Fruit fly (Drosophila melanogaster) whole organism, embryonic: ENCODE results near the gene CG8892.
A peak's percentile ranks its signal among the peaks of the same experiment; 100 is the strongest.

Experiments
- Awh ChIP-seq: fragments of 200-800 bp; sonication (Bioruptor generic); IDR thresholded peaks from 2 replicates; pipeline ENCODE4, ENCODE4 v1.3.6; 2022; ENCODE audit warnings: missing biosample characterization, missing genetic modification characterization
- CG12071 ChIP-seq: fragments of 200-800 bp; sonication (Bioruptor generic); optimal IDR thresholded peaks from 3 replicates; lab custom pipeline; 2018; ENCODE audit warnings: missing biosample characterization, mild to moderate bottlenecking, missing genetic modification characterization
- CG14050 ChIP-seq: fragments of 200-800 bp; sonication (Bioruptor generic); IDR thresholded peaks from 3 replicates; pipeline ENCODE4 v1.3.6; 2022; ENCODE audit warnings: missing biosample characterization, missing genetic modification characterization
- CG14667 ChIP-seq: fragments of 200-800 bp; sonication (Bioruptor generic); IDR thresholded peaks from 2 replicates; pipeline ENCODE4 v1.3.6; 2022; ENCODE audit warnings: missing biosample characterization, missing genetic modification characterization
- CG14965 ChIP-seq: fragments of 200-800 bp; sonication (Bioruptor generic); optimal IDR thresholded peaks from 2 replicates; lab custom pipeline; 2016; ENCODE audit warnings: missing biosample characterization, missing genetic modification characterization, borderline replicate concordance
- CG15269 ChIP-seq: fragments of 200-800 bp; sonication (Bioruptor generic); optimal IDR thresholded peaks from 2 replicates; lab custom pipeline; 2018; ENCODE audit warnings: missing biosample characterization, mild to moderate bottlenecking, missing genetic modification characterization, moderate library complexity
- CG1529 ChIP-seq: fragments of 200-800 bp; sonication (Bioruptor generic); optimal IDR thresholded peaks from 3 replicates; lab custom pipeline; 2018; ENCODE audit warnings: missing biosample characterization, missing genetic modification characterization
- CG15514 ChIP-seq: fragments of 200-800 bp; sonication (Bioruptor generic); optimal IDR thresholded peaks from 3 replicates; lab custom pipeline; 2017; ENCODE audit warnings: missing biosample characterization, missing genetic modification characterization, mild to moderate bottlenecking, moderate library complexity, missing genetic modification reagents
- CG18599 ChIP-seq: fragments of 200-800 bp; sonication (Bioruptor generic); optimal IDR thresholded peaks from 3 replicates; lab custom pipeline; 2017; ENCODE audit warnings: missing biosample characterization, missing genetic modification characterization, mild to moderate bottlenecking, moderate library complexity, missing genetic modification reagents
- CG2875 ChIP-seq: fragments of 200-800 bp; sonication (Bioruptor generic); optimal IDR thresholded peaks from 2 replicates; lab custom pipeline; 2017; ENCODE audit warnings: missing biosample characterization, mild to moderate bottlenecking, missing genetic modification characterization, missing genetic modification reagents
- CG34376 ChIP-seq: fragments of 200-800 bp; sonication (Bioruptor generic); optimal IDR thresholded peaks from 2 replicates; lab custom pipeline; 2018; ENCODE audit warnings: missing biosample characterization, mild to moderate bottlenecking, missing genetic modification characterization
- CG42726 ChIP-seq: fragments of 200-800 bp; sonication (Bioruptor generic); IDR thresholded peaks from 2 replicates; pipeline ENCODE4 v1.3.6; 2022; ENCODE audit warnings: missing biosample characterization, missing genetic modification characterization; ENCODE audit not compliant: partially characterized antibody
- CG6813 ChIP-seq: fragments of 200-800 bp; sonication (Bioruptor generic); optimal IDR thresholded peaks from 2 replicates; lab custom pipeline; 2017; ENCODE audit warnings: missing biosample characterization, missing genetic modification characterization, mild to moderate bottlenecking, moderate library complexity, missing genetic modification reagents
- Dek ChIP-seq: fragments of 200-800 bp; sonication (Bioruptor generic); optimal IDR thresholded peaks from 3 replicates; lab custom pipeline; 2019; ENCODE audit warnings: missing biosample characterization, mild to moderate bottlenecking, missing genetic modification characterization, moderate library complexity
- Drgx ChIP-seq: fragments of 200-800 bp; sonication (Bioruptor generic); IDR thresholded peaks from 2 replicates; pipeline ENCODE4 v1.3.6; 2022; ENCODE audit warnings: missing biosample characterization, missing genetic modification characterization
- E2f1 ChIP-seq: fragments of 200-800 bp; sonication (Bioruptor generic); IDR thresholded peaks from 2 replicates; pipeline ENCODE4 v1.3.6; 2022; ENCODE audit warnings: missing biosample characterization, missing genetic modification characterization
- Fer3 ChIP-seq: fragments of 200-800 bp; sonication (Bioruptor generic); optimal IDR thresholded peaks from 2 replicates; lab custom pipeline; 2018; ENCODE audit warnings: missing biosample characterization, mild to moderate bottlenecking, missing genetic modification characterization, moderate library complexity
- GATAe ChIP-seq: fragments of 200-800 bp; sonication (Bioruptor generic); conservative IDR thresholded peaks from 2 replicates; pipeline ENCODE4 v1.3.6; 2022; ENCODE audit warnings: missing biosample characterization, missing genetic modification characterization
- HHEX ChIP-seq: fragments of 200-800 bp; sonication (Bioruptor generic); optimal IDR thresholded peaks from 3 replicates; lab custom pipeline; 2017; ENCODE audit warnings: missing biosample characterization, mild to moderate bottlenecking, missing genetic modification characterization, missing genetic modification reagents
- Hmr ChIP-seq: fragments of 200-800 bp; sonication (Bioruptor generic); optimal IDR thresholded peaks from 3 replicates; lab custom pipeline; 2017; ENCODE audit warnings: mild to moderate bottlenecking, missing biosample characterization, missing genetic modification reagents, missing genetic modification characterization
- Meics ChIP-seq: fragments of 200-800 bp; sonication (Bioruptor generic); optimal IDR thresholded peaks from 2 replicates; lab custom pipeline; 2017; ENCODE audit warnings: missing biosample characterization, mild to moderate bottlenecking, missing genetic modification characterization
- Myb ChIP-seq: fragments of 200-800 bp; sonication (Bioruptor generic); optimal IDR thresholded peaks from 2 replicates; lab custom pipeline; 2016; ENCODE audit warnings: missing biosample characterization, missing genetic modification characterization
- Nf-YA ChIP-seq: fragments of 200-800 bp; sonication (Bioruptor generic); IDR thresholded peaks from 2 replicates; pipeline ENCODE4 v1.3.6; 2022; ENCODE audit warnings: missing biosample characterization, missing genetic modification characterization
- Oli ChIP-seq: fragments of 200-800 bp; sonication (Bioruptor generic); optimal IDR thresholded peaks from 2 replicates; lab custom pipeline; 2018; ENCODE audit warnings: missing biosample characterization, mild to moderate bottlenecking, missing genetic modification characterization, moderate library complexity
- Sin3A ChIP-seq: fragments of >200 bp; optimal IDR thresholded peaks from 2 replicates; lab custom pipeline; 2018
- Ssrp ChIP-seq: fragments of 200-800 bp; sonication (Bioruptor generic); optimal IDR thresholded peaks from 2 replicates; lab custom pipeline; 2018; ENCODE audit warnings: missing biosample characterization, mild to moderate bottlenecking, missing genetic modification characterization, moderate library complexity
- Usf ChIP-seq: fragments of 200-800 bp; sonication (Bioruptor generic); optimal IDR thresholded peaks from 2 replicates; lab custom pipeline; 2017; ENCODE audit warnings: missing genotype, missing biosample characterization, missing genetic modification characterization
- YL-1 ChIP-seq: fragments of 200-800 bp; sonication (Bioruptor generic); optimal IDR thresholded peaks from 3 replicates; lab custom pipeline; 2017; ENCODE audit warnings: missing biosample characterization, mild to moderate bottlenecking, missing genetic modification characterization
- al ChIP-seq: fragments of 200-800 bp; sonication (Bioruptor generic); IDR thresholded peaks from 2 replicates; pipeline ENCODE4 v1.3.6; 2022; ENCODE audit warnings: missing biosample characterization, missing genetic modification characterization
- aop ChIP-seq: fragments of 200-800 bp; sonication (Bioruptor generic); IDR thresholded peaks from 2 replicates; pipeline ENCODE4 v1.3.6; 2022; ENCODE audit warnings: missing biosample characterization, missing genetic modification characterization
- ara ChIP-seq: fragments of 200-800 bp; sonication (Bioruptor generic); IDR thresholded peaks from 2 replicates; pipeline ENCODE4 v1.3.6; 2022; ENCODE audit warnings: missing biosample characterization, missing genetic modification characterization
- chif ChIP-seq, 2 experiments: fragments of 200-800 bp; sonication (Bioruptor generic); optimal IDR thresholded peaks; 3 replicates each; lab custom pipeline; 2016; ENCODE audit warnings: missing biosample characterization in 2 of 2, missing genetic modification characterization in 2 of 2
- chinmo ChIP-seq: fragments of 200-800 bp; sonication (Bioruptor generic); IDR thresholded peaks from 4 replicates; pipeline ENCODE4 v1.3.6; 2022; ENCODE audit warnings: missing biosample characterization, missing genetic modification characterization; ENCODE audit not compliant: partially characterized antibody
- dimm ChIP-seq: fragments of 200-800 bp; sonication (Bioruptor generic); IDR thresholded peaks from 2 replicates; pipeline ENCODE4 v1.3.6; 2022; ENCODE audit warnings: missing biosample characterization, missing genetic modification characterization
- dpn ChIP-seq, 2 experiments: fragments of 200-800 bp; sonication (Bioruptor generic); optimal IDR thresholded peaks; 3 replicates each; lab custom pipeline; 2016; ENCODE audit warnings: missing biosample characterization in 2 of 2, missing genetic modification characterization in 2 of 2
- gem ChIP-seq: fragments of 200-800 bp; sonication (Bioruptor generic); optimal IDR thresholded peaks from 2 replicates; lab custom pipeline; 2019; ENCODE audit warnings: missing biosample characterization, mild to moderate bottlenecking, missing genetic modification characterization, moderate library complexity
- hkb ChIP-seq, 2 experiments: fragments of 200-800 bp in 1 of 2; fragments of >200 bp in 1 of 2; sonication (Bioruptor generic) in 1 of 2; IDR thresholded peaks in 1 of 2; optimal IDR thresholded peaks in 1 of 2; 2 replicates each; pipeline versions ENCODE4 v1.3.6 to Lab custom; 2017 to 2022; ENCODE audit warnings: missing biosample characterization in 1 of 2, missing genetic modification characterization in 1 of 2
- jing ChIP-seq: fragments of 200-800 bp; sonication (Bioruptor generic); optimal IDR thresholded peaks from 2 replicates; lab custom pipeline; 2018; ENCODE audit warnings: missing biosample characterization, mild to moderate bottlenecking, missing genetic modification characterization
- mld ChIP-seq: fragments of 200-800 bp; sonication (Bioruptor generic); IDR thresholded peaks from 3 replicates; pipeline ENCODE4 v1.3.6; 2022; ENCODE audit warnings: missing biosample characterization, missing genetic modification characterization; ENCODE audit not compliant: partially characterized antibody
- nau ChIP-seq: fragments of 200-800 bp; sonication (Bioruptor generic); optimal IDR thresholded peaks from 3 replicates; lab custom pipeline; 2017; ENCODE audit warnings: missing biosample characterization, mild to moderate bottlenecking, missing genetic modification characterization, missing genetic modification reagents
- pan ChIP-seq, 4 experiments: fragments of >200 bp in 3 of 4; fragments of 200-800 bp in 1 of 4; sonication (Bioruptor generic) in 1 of 4; optimal IDR thresholded peaks in 3 of 4; IDR thresholded peaks in 1 of 4; 2 replicates each; pipeline versions ENCODE4 v1.3.6 to Lab custom; 2017 to 2022; ENCODE audit warnings: missing biosample characterization in 2 of 4, missing genetic modification characterization in 2 of 4, mixed read lengths in 1 of 4
- pita ChIP-seq: fragments of 200-800 bp; sonication (Bioruptor generic); optimal IDR thresholded peaks from 2 replicates; lab custom pipeline; 2017; ENCODE audit warnings: missing biosample characterization, mild to moderate bottlenecking, missing genetic modification characterization
- row ChIP-seq: fragments of 200-800 bp; sonication (Bioruptor generic); IDR thresholded peaks from 3 replicates; pipeline ENCODE4 v1.3.6; 2022; ENCODE audit warnings: missing biosample characterization, missing genetic modification characterization
- slp2 ChIP-seq: fragments of 200-800 bp; sonication (Bioruptor generic); optimal IDR thresholded peaks from 2 replicates; lab custom pipeline; 2016; ENCODE audit warnings: missing biosample characterization, missing genetic modification characterization
- tap ChIP-seq: fragments of 200-800 bp; optimal IDR thresholded peaks from 3 replicates; lab custom pipeline; 2019; ENCODE audit warnings: missing biosample characterization, mild to moderate bottlenecking, missing genetic modification characterization, moderate library complexity
- unpg ChIP-seq: fragments of 200-800 bp; sonication (Bioruptor generic); optimal IDR thresholded peaks from 3 replicates; lab custom pipeline; 2018; ENCODE audit warnings: missing biosample characterization, mild to moderate bottlenecking, missing genetic modification characterization, moderate library complexity

CG8892 gene

dm6 chr2L:4936325-4936869, 45.0 kb downstream of the CG8892 start, which contains the start of gene hoe2 (continued):
- TF ChIP-seq CG18599 = peak; percentile 57
- TF ChIP-seq CG15514 (GFP tag; lab: Kevin White, UChicago) = peak; percentile 48
- peak; percentile 4 for TF ChIP-seq Meics (GFP tag; lab: Kevin White, UChicago)
- TF ChIP-seq dpn (GFP tag; optimal IDR thresholded peaks at IDR 0.05; lab: Kevin White, UChicago) = no peak
- no peak for TF ChIP-seq YL-1 (GFP tag; lab: Kevin White, UChicago)
- no peak for TF ChIP-seq Ssrp (tag; lab: Kevin White, UChicago)
- TF ChIP-seq chinmo (GFP tag; lab: Robert Waterston, UW) = no peak
- TF ChIP-seq Hmr (GFP tag; lab: Kevin White, UChicago) = peak; percentile 71
- TF ChIP-seq CG6813 (GFP tag; lab: Kevin White, UChicago) = peak; percentile 15
- no peak for TF ChIP-seq Usf (GFP tag; lab: Kevin White, UChicago)
- 0 out of 2 replicates have a peak, but pooled peaks have one; percentile 16 for TF ChIP-seq Drgx (GFP tag; lab: Robert Waterston, UW)

- TF ChIP-seq CG42726 (GFP tag; lab: Robert Waterston, UW) = no peak
- no peak for TF ChIP-seq Sin3A
- TF ChIP-seq E2f1 = no peak
- TF ChIP-seq dimm (GFP tag; lab: Robert Waterston, UW) = no peak
- no peak for TF ChIP-seq pita (GFP tag; lab: Kevin White, UChicago)
- TF ChIP-seq aop = no peak
- TF ChIP-seq CG14965 = no peak
- no peak for TF ChIP-seq CG2875 (GFP tag; lab: Kevin White, UChicago)
- TF ChIP-seq mld = no peak
- TF ChIP-seq al (GFP tag; lab: Robert Waterston, UW) = no peak
- no peak for TF ChIP-seq slp2 (GFP tag; lab: Kevin White, UChicago)
- no peak for TF ChIP-seq GATAe (GFP tag; lab: Robert Waterston, UW)
- no peak for TF ChIP-seq CG1529 (GFP tag; lab: Kevin White, UChicago)
- no peak for TF ChIP-seq chif (GFP tag; optimal IDR thresholded peaks at IDR 0.05; lab: Kevin White, UChicago)
- TF ChIP-seq Nf-YA (GFP tag; lab: Robert Waterston, UW) = no peak
- TF ChIP-seq Awh (GFP tag; lab: Robert Waterston, UW) = no peak
- TF ChIP-seq CG34376 (GFP tag; lab: Kevin White, UChicago) = no peak
- no peak for TF ChIP-seq jing (GFP tag; lab: Kevin White, UChicago)
Measured at dm6 chr2L:4932284-4932683, 49.1 kb downstream of the CG8892 start, which contains the start of gene hoe1. hoe1 (minus strand) TSS chr2L:4932384.

dm6 chr2L:4930541-4930940, 50.9 kb downstream of the CG8892 start:
- peak; percentile 15; the same call in 1 of the 2 replicates for TF ChIP-seq E2f1
- TF ChIP-seq HHEX (GFP tag; lab: Kevin White, UChicago) = no peak
- no peak for TF ChIP-seq hkb (optimal IDR thresholded peaks at IDR 0.05; lab: Kevin White, UChicago)
- TF ChIP-seq hkb (GFP tag; IDR thresholded peaks at IDR 0.05; lab: Robert Waterston, UW) = 0 out of 2 replicates have a peak, but pooled peaks have one; percentile 13
- peak; percentile 1 for TF ChIP-seq CG12071 (GFP tag; lab: Kevin White, UChicago)
- TF ChIP-seq Fer3 = peak; percentile 14
- peak; percentile 30; the same call in 1 of the 3 replicates for TF ChIP-seq row (GFP tag; lab: Robert Waterston, UW)
- peak; percentile 19 for TF ChIP-seq Oli (tag; lab: Kevin White, UChicago)
- TF ChIP-seq Myb (GFP tag; lab: Kevin White, UChicago) = no peak
- no peak for TF ChIP-seq pan (optimal IDR thresholded peaks at IDR 0.05; lab: Kevin White, UChicago)
- peak in 1 of 2 experiments; percentile 21 for TF ChIP-seq pan (GFP tag; optimal IDR thresholded peaks at IDR 0.05 in 1 of 2, IDR thresholded peaks at IDR 0.05 in 1 of 2)
- TF ChIP-seq nau (GFP tag; lab: Kevin White, UChicago) = no peak
- TF ChIP-seq gem (tag; lab: Kevin White, UChicago) = peak; percentile 49
- TF ChIP-seq ara (GFP tag; lab: Robert Waterston, UW) = peak; percentile 39; the same call in 1 of the 2 replicates
- peak; percentile 41 for TF ChIP-seq unpg
- TF ChIP-seq CG15269 (tag; lab: Kevin White, UChicago) = peak; percentile 20
- TF ChIP-seq CG14050 (GFP tag; lab: Robert Waterston, UW) = 0 out of 3 replicates have a peak, but pooled peaks have one; percentile 10
- TF ChIP-seq Dek (tag; lab: Kevin White, UChicago) = no peak
- TF ChIP-seq CG14667 (GFP tag; lab: Robert Waterston, UW) = 0 out of 2 replicates have a peak, but pooled peaks have one; percentile 3
- TF ChIP-seq tap (tag; lab: Kevin White, UChicago) = peak; percentile 8
